Worm (Caenorhabditis elegans): ENCODE data around the gene pipp-4P.

pipp-4P gene

DNA sequence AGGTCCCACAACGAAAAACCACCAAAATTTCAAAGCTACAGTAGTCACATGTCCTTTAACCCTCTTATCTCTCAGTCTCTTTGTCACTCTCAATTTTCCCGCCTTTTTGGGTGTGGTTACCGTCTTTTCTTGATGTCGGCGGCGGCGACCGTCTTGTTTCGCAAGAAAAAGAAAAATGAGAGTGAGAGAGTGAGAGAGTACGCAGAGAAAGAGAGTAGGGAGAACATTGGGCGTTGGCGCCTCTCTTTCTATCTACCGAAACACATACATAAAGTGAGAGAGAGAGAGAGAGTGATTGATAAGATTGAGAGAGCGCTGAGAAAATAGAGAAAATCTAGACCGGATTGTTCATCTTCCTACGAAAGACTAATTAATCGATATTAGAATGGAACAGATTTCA, 56.9 kb downstream of the pipp-4P start (continued):
- TF ChIP-seq egl-44 (GFP tag; IDR thresholded peaks at IDR 0.05): no peak
- TF ChIP-seq Y53G8AR.9 (GFP tag; conservative IDR thresholded peaks at IDR 0.05): no peak
- no peak for TF ChIP-seq hlh-26 (GFP tag; conservative IDR thresholded peaks at IDR 0.05)
- no peak for TF ChIP-seq efl-1 (GFP tag; optimal IDR thresholded peaks at IDR 0.05)
- no peak for TF ChIP-seq attf-6 (GFP tag; IDR thresholded peaks at IDR 0.05)
- no peak for TF ChIP-seq sdz-38 (tag; optimal IDR thresholded peaks at IDR 0.05)
- TF ChIP-seq let-607 (tag; optimal IDR thresholded peaks at IDR 0.05): peak; percentile 23 to 41
- TF ChIP-seq B0336.3 (GFP tag; IDR thresholded peaks at IDR 0.05): peak; percentile 39; the same call in 1 of the 2 replicates
- TF ChIP-seq F37B4.10 (GFP tag; IDR thresholded peaks at IDR 0.05): no peak
- no peak for TF ChIP-seq ceh-27 (GFP tag; optimal IDR thresholded peaks at IDR 0.05)
- TF ChIP-seq chd-7 (tag; optimal IDR thresholded peaks at IDR 0.05): peak; percentile 70
- TF ChIP-seq repo-1 (tag; optimal IDR thresholded peaks at IDR 0.05): no peak
- peak; percentile 11 for TF ChIP-seq lin-54 (GFP tag; optimal IDR thresholded peaks at IDR 0.05)
- TF ChIP-seq let-526 (GFP tag; IDR thresholded peaks at IDR 0.05): no peak; the same call in 1 of the 2 replicates
- no peak for TF ChIP-seq dpl-1 (GFP tag; optimal IDR thresholded peaks at IDR 0.05)
- no peak for TF ChIP-seq D2030.7 (GFP tag; IDR thresholded peaks at IDR 0.05)
- no peak for TF ChIP-seq hsf-1 (GFP tag; IDR thresholded peaks at IDR 0.05)
- no peak for TF ChIP-seq F39B2.1 (GFP tag; IDR thresholded peaks at IDR 0.05)
- no peak for TF ChIP-seq ekl-4 (GFP tag; IDR thresholded peaks at IDR 0.05)
- no peak for TF ChIP-seq ceh-91 (GFP tag; IDR thresholded peaks at IDR 0.05)
- TF ChIP-seq nhr-27 (tag; optimal IDR thresholded peaks at IDR 0.05): no peak
- TF ChIP-seq mel-28 (tag; optimal IDR thresholded peaks at IDR 0.05; ENCODE audit: borderline replicate concordance): no peak
- TF ChIP-seq F23B12.7 (tag; optimal IDR thresholded peaks at IDR 0.05; ENCODE audit: insufficient read depth): peak; percentile 14
- peak; percentile 51 for TF ChIP-seq ztf-22 (GFP tag; optimal IDR thresholded peaks at IDR 0.05)
- no peak for TF ChIP-seq egl-18 (GFP tag; IDR thresholded peaks at IDR 0.05)
- no peak for TF ChIP-seq K12H6.12 (tag; optimal IDR thresholded peaks at IDR 0.05)
- TF ChIP-seq madf-8 (GFP tag; conservative IDR thresholded peaks at IDR 0.05): no peak
- no peak for TF ChIP-seq lin-35 (GFP tag; optimal IDR thresholded peaks at IDR 0.05)
- TF ChIP-seq B0261.1 (tag; optimal IDR thresholded peaks at IDR 0.05): no peak
- peak; percentile 31 for TF ChIP-seq mcd-1 (GFP tag; IDR thresholded peaks at IDR 0.05)
- no peak for TF ChIP-seq F33H1.4 (GFP tag; IDR thresholded peaks at IDR 0.05)
- no peak for TF ChIP-seq hmg-20 (GFP tag; IDR thresholded peaks at IDR 0.05)
- TF ChIP-seq Y67H2A.10 (GFP tag; conservative IDR thresholded peaks at IDR 0.05): no peak
- no peak for TF ChIP-seq ceh-79 (tag; optimal IDR thresholded peaks at IDR 0.05)
- no peak for TF ChIP-seq B0019.2 (GFP tag; conservative IDR thresholded peaks at IDR 0.05)
- TF ChIP-seq T07F8.4 (tag; optimal IDR thresholded peaks at IDR 0.05): no peak
- TF ChIP-seq dpff-1 (tag; optimal IDR thresholded peaks at IDR 0.05): no peak
- TF ChIP-seq somi-1 (GFP tag; optimal IDR thresholded peaks at IDR 0.05): peak; percentile 64
- no peak for TF ChIP-seq pha-4 (tag; optimal IDR thresholded peaks at IDR 0.05)
- TF ChIP-seq F10E7.11 (tag; optimal IDR thresholded peaks at IDR 0.05): no peak
- peak; percentile 46 for TF ChIP-seq madf-10 (tag; optimal IDR thresholded peaks at IDR 0.05)

All from whole organism, young adult.